Worm (Caenorhabditis elegans) whole organism, L3 larva: ENCODE data around the gene ucr-1.

Experiments used
- aly-2 ChIP-seq: fragments of 150-350 bp; optimal IDR thresholded peaks from 2 replicates; lab custom pipeline; 2014; ENCODE audit warnings: missing biosample characterization, missing genetic modification characterization
- ama-1 ChIP-seq: fragments of 150-350 bp; optimal IDR thresholded peaks from 2 replicates; lab custom pipeline; 2018
- ceh-82 ChIP-seq: fragments of 150-350 bp; optimal IDR thresholded peaks from 2 replicates; lab custom pipeline; 2014; ENCODE audit warnings: missing biosample characterization, missing genetic modification characterization
- daf-12 ChIP-seq: fragments of 150-350 bp; optimal IDR thresholded peaks from 2 replicates; lab custom pipeline; 2014; ENCODE audit warnings: missing biosample characterization, missing genetic modification reagents, missing genetic modification characterization
- egl-27 ChIP-seq: sonication (generic microtip); optimal IDR thresholded peaks from 4 replicates; lab custom pipeline; 2017; ENCODE audit warnings: missing biosample characterization, missing genetic modification reagents, missing genetic modification characterization
- egl-5 ChIP-seq: fragments of 150-350 bp; optimal IDR thresholded peaks from 2 replicates; lab custom pipeline; 2017; ENCODE audit warnings: missing biosample characterization, missing genetic modification reagents, missing genetic modification characterization, inconsistent platforms
- elt-1 ChIP-seq: fragments of 150-350 bp; optimal IDR thresholded peaks from 2 replicates; lab custom pipeline; 2014; ENCODE audit warnings: missing biosample characterization, missing genetic modification characterization
- elt-2 ChIP-seq: sonication (generic microtip); optimal IDR thresholded peaks from 2 replicates; lab custom pipeline; 2016; ENCODE audit warnings: missing genetic modification reagents, mild to moderate bottlenecking, missing genetic modification characterization, missing compliant biosample characterization
- eor-1 ChIP-seq, 2 experiments: fragments of 150-350 bp; optimal IDR thresholded peaks; 2 replicates each; lab custom pipeline; 2014 to 2018; ENCODE audit warnings: missing biosample characterization in 2 of 2, missing genetic modification characterization in 2 of 2
- fkh-10 ChIP-seq: sonication (generic microtip); optimal IDR thresholded peaks from 2 replicates; lab custom pipeline; 2017; ENCODE audit warnings: missing biosample characterization, missing genetic modification reagents, missing genetic modification characterization
- fkh-2 ChIP-seq: fragments of 150-350 bp; optimal IDR thresholded peaks from 2 replicates; lab custom pipeline; 2014; ENCODE audit warnings: missing biosample characterization, missing genetic modification reagents, missing genetic modification characterization
- hmg-11 ChIP-seq: sonication (generic microtip); optimal IDR thresholded peaks from 2 replicates; lab custom pipeline; 2016; ENCODE audit warnings: missing genetic modification characterization, missing compliant biosample characterization
- jun-1 ChIP-seq: fragments of 150-350 bp; optimal IDR thresholded peaks from 2 replicates; lab custom pipeline; 2014; ENCODE audit warnings: missing biosample characterization, missing genetic modification reagents, missing genetic modification characterization
- lin-15B ChIP-seq: fragments of 150-350 bp; optimal IDR thresholded peaks from 2 replicates; lab custom pipeline; 2014; ENCODE audit warnings: missing biosample characterization, missing genetic modification characterization
- lin-39 ChIP-seq: fragments of 150-350 bp; optimal IDR thresholded peaks from 2 replicates; lab custom pipeline; 2018; ENCODE audit warnings: missing biosample characterization, missing genetic modification reagents, missing genetic modification characterization
- lsy-12 ChIP-seq: sonication (generic microtip); optimal IDR thresholded peaks from 2 replicates; lab custom pipeline; 2016; ENCODE audit warnings: mild to moderate bottlenecking, missing genetic modification characterization, missing compliant biosample characterization
- mdl-1 ChIP-seq: fragments of 150-350 bp; optimal IDR thresholded peaks from 2 replicates; lab custom pipeline; 2014; ENCODE audit warnings: missing biosample characterization, missing genetic modification characterization
- nfya-1 ChIP-seq: sonication (generic microtip); optimal IDR thresholded peaks from 2 replicates; lab custom pipeline; 2017; ENCODE audit warnings: missing genetic modification characterization, mild to moderate bottlenecking, missing compliant biosample characterization, antibody characterized with exemption, moderate library complexity; ENCODE audit not compliant: insufficient read depth
- nhr-11 ChIP-seq: fragments of 150-350 bp; optimal IDR thresholded peaks from 2 replicates; lab custom pipeline; 2014; ENCODE audit warnings: missing biosample characterization, missing genetic modification characterization
- nhr-12 ChIP-seq: fragments of 150-350 bp; optimal IDR thresholded peaks from 2 replicates; lab custom pipeline; 2014; ENCODE audit warnings: missing biosample characterization, missing genetic modification characterization
- nhr-237 ChIP-seq: fragments of 150-350 bp; optimal IDR thresholded peaks from 2 replicates; lab custom pipeline; 2014; ENCODE audit warnings: missing biosample characterization, missing genetic modification characterization
- nhr-25 ChIP-seq: sonication (generic microtip); optimal IDR thresholded peaks from 2 replicates; lab custom pipeline; 2017; ENCODE audit warnings: missing biosample characterization, missing genetic modification characterization
- nhr-28 ChIP-seq: fragments of 150-350 bp; optimal IDR thresholded peaks from 2 replicates; lab custom pipeline; 2014; ENCODE audit warnings: missing biosample characterization, missing genetic modification characterization
- nhr-43 ChIP-seq: sonication (generic microtip); optimal IDR thresholded peaks from 2 replicates; lab custom pipeline; 2016; ENCODE audit warnings: mild to moderate bottlenecking, missing genetic modification characterization, missing compliant biosample characterization; ENCODE audit not compliant: poor library complexity, severe bottlenecking
- nhr-67 ChIP-seq: fragments of 150-350 bp; optimal IDR thresholded peaks from 2 replicates; lab custom pipeline; 2014; ENCODE audit warnings: missing biosample characterization, missing genetic modification characterization
- nhr-76 ChIP-seq: fragments of 150-350 bp; sonication (generic microtip); optimal IDR thresholded peaks from 5 replicates; lab custom pipeline; 2014; ENCODE audit warnings: missing biosample characterization, missing genetic modification characterization
- nhr-77 ChIP-seq: fragments of 150-350 bp; optimal IDR thresholded peaks from 2 replicates; lab custom pipeline; 2014; ENCODE audit warnings: missing biosample characterization, missing genetic modification characterization
- pha-4 ChIP-seq: fragments of 150-350 bp; optimal IDR thresholded peaks from 2 replicates; lab custom pipeline; 2014; ENCODE audit warnings: missing biosample characterization, missing genetic modification reagents, missing genetic modification characterization
- pqm-1 ChIP-seq: fragments of 150-350 bp; optimal IDR thresholded peaks from 2 replicates; lab custom pipeline; 2017; ENCODE audit warnings: missing biosample characterization, missing genetic modification characterization, inconsistent platforms
- sea-2 ChIP-seq: fragments of 150-350 bp; sonication (generic microtip); optimal IDR thresholded peaks from 4 replicates; lab custom pipeline; 2014; ENCODE audit warnings: missing biosample characterization, missing genetic modification reagents, missing genetic modification characterization
- skn-1 ChIP-seq: fragments of 150-350 bp; optimal IDR thresholded peaks from 2 replicates; lab custom pipeline; 2014; ENCODE audit warnings: missing biosample characterization, missing genetic modification characterization
- snpc-4 ChIP-seq: fragments of 150-350 bp; optimal IDR thresholded peaks from 2 replicates; lab custom pipeline; 2014; ENCODE audit warnings: missing biosample characterization, missing genetic modification characterization
- unc-39 ChIP-seq: sonication (generic microtip); optimal IDR thresholded peaks from 4 replicates; lab custom pipeline; 2017; ENCODE audit warnings: missing biosample characterization, missing genetic modification characterization
- unc-62 ChIP-seq: fragments of 150-350 bp; sonication (generic microtip); optimal IDR thresholded peaks from 4 replicates; lab custom pipeline; 2014; ENCODE audit warnings: missing biosample characterization, missing genetic modification reagents, missing genetic modification characterization
- ztf-11 ChIP-seq: fragments of 150-350 bp; optimal IDR thresholded peaks from 2 replicates; lab custom pipeline; 2014; ENCODE audit warnings: missing biosample characterization, missing genetic modification characterization

Gene ucr-1

DNA sequence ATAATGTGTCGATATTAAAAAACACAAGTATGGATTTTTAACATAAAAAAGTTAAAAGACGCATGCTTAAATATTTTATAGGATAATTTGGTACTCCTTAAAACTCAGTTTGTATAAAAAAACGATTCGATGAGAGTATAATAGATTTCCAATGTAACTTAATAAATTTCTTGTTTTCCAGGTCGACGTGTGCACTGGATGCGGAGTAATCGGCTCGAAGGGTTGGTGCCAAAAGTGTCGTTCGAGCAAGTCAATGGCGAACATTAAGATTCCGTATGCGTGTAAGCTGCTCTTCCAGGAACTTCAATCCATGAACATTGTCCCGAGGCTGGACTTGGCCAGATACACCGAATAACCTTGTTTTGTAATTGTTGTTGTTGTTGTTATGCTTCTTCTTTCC lies 27.6 kb upstream of the ucr-1 start:
- TF ChIP-seq nhr-77 (tag; lab: Kevin White, UChicago) (no peak), lsy-12 (no peak), snpc-4 (no peak), nfya-1 (tag; lab: Kevin White, UChicago) (no peak), egl-27 (no peak), nhr-12 (tag; lab: Kevin White, UChicago) (no peak), fkh-2 (no peak)

DNA sequence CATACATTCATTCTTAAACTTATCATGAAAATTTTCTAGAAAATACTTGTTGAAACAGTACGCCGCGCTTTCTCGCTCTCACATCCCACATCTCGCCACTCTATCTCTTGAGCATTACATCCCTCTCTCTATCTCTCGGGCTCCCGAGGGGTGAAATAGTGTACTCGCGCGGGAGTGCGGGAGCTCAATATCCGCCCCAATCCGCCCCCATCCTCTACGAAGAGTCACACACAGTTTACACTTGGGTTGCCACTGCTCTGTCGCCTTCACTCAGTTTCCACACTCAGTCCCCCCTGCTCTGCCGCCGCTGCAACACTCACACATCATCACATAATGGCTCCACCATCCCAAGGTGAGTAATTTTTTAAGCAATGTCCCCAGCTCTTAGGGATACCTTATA lies 27.1 kb upstream of the ucr-1 start, which contains the start of gene mlc-3:
Gene mlc-3, plus strand, starts transcription at position 227 of the 400 bp plus-strand sequence.
- no peak for TF ChIP-seq skn-1 (tag; lab: Kevin White, UChicago)
- TF ChIP-seq unc-39 (tag; lab: Kevin White, UChicago) = no peak
- TF ChIP-seq nhr-28 (tag; lab: Kevin White, UChicago) = no peak
- TF ChIP-seq nhr-25 = no peak
- TF ChIP-seq elt-1 (tag; lab: Kevin White, UChicago) = no peak
- TF ChIP-seq nhr-237 = no peak
- TF ChIP-seq ceh-82 (tag; lab: Kevin White, UChicago) = no peak
- TF ChIP-seq ztf-11 = no peak
- no peak for TF ChIP-seq ama-1 (lab: Kevin White, UChicago)
- TF ChIP-seq elt-2 (tag; lab: Kevin White, UChicago) = no peak
- TF ChIP-seq sea-2 (GFP tag; lab: Kevin White, UChicago) = no peak
- TF ChIP-seq nhr-77 (tag; lab: Kevin White, UChicago) = no peak
- no peak for TF ChIP-seq aly-2
- TF ChIP-seq pha-4 (tag; lab: Kevin White, UChicago) = no peak
- no peak for TF ChIP-seq lsy-12
- no peak for TF ChIP-seq unc-62 (GFP tag; lab: Kevin White, UChicago)
- no peak for TF ChIP-seq egl-27
- TF ChIP-seq, all 47 proteins: peak for 0

DNA sequence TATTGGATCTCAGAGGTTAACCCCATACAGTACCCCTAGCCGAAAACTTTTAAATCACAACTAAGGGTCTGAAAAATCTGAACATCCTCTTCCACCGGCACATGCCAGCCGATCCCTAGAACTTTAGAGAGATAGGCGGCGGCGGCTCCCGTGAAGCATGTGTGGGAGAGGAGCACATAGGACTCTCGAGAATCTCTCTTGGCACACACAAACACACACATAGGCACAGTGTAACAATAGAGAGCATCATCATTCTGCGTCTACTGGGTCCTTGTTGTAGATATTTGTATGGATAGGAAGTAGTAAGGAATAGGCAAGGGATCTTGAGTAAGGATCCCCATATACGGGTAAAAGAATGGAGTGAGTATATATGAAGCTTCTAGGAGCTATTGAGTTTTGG lies 26.2 kb upstream of the ucr-1 start:
- no peak for TF ChIP-seq nhr-25
- no peak for TF ChIP-seq hmg-11 (tag; lab: Kevin White, UChicago)
- TF ChIP-seq snpc-4 = no peak
- TF ChIP-seq nfya-1 (tag; lab: Kevin White, UChicago) = no peak
- no peak for TF ChIP-seq aly-2
- no peak for TF ChIP-seq eor-1 (tag; optimal IDR thresholded peaks at IDR 0.05; lab: Kevin White, UChicago)
- no peak for TF ChIP-seq nhr-77 (tag; lab: Kevin White, UChicago)

DNA sequence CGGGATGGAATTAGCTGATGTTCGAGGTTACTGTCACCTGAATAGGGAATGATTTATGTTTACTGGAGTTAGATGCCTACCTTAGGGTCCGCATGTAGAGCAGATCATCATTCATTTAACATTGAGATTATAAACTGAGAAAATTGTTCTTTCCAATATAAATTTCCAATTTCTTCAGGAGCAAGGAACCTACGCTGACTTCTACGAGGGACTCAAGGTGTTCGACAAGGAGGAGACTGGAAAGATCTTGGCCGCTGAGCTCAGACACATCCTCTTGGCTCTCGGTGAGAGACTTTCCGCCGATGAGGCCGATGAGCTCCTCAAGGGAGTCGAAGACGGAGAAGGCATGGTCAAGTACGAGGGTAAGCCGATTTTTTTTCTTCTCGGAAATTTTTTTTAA lies 25.4 kb upstream of the ucr-1 start:
- no peak for TF ChIP-seq ceh-82 (tag; lab: Kevin White, UChicago)
- no peak for TF ChIP-seq nhr-67 (tag; lab: Kevin White, UChicago)
- TF ChIP-seq pqm-1 (tag; lab: Kevin White, UChicago) = no peak
- TF ChIP-seq mdl-1 = no peak
- TF ChIP-seq nhr-77 (tag; lab: Kevin White, UChicago) = no peak
- TF ChIP-seq fkh-2 = no peak
- TF ChIP-seq elt-1 (tag; lab: Kevin White, UChicago) = no peak
- TF ChIP-seq nhr-12 (tag; lab: Kevin White, UChicago) = no peak
- no peak for TF ChIP-seq jun-1 (tag; lab: Kevin White, UChicago)
- TF ChIP-seq lin-39 (tag; lab: Kevin White, UChicago) = no peak
- no peak for TF ChIP-seq nhr-237
- TF ChIP-seq snpc-4 = no peak
- TF ChIP-seq lin-15B = no peak
- TF ChIP-seq egl-5 (tag; lab: Kevin White, UChicago) = no peak
- no peak for TF ChIP-seq nhr-43 (tag; lab: Kevin White, UChicago)
- no peak for TF ChIP-seq daf-12 (tag; lab: Kevin White, UChicago)

DNA sequence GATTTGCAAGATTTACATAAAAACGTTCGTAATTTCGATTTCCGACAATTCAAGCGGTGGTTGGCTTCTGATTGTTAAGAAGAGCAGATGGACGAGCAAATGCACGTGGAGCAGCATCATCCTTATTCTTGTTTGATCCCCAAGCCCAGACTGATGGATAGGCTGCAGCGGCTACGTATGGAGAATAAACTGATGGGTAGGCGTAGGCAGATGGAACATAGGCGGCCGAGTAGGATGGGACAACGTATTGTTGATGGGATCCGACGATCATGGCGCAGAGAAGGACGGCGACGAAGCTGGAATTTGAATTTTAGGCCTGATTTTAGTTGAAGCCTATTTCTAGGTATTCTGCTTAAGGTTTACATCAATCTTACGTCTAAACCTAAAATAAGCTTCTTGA lies 23.7 kb upstream of the ucr-1 start:
- TF ChIP-seq nhr-11 = no peak
- no peak for TF ChIP-seq lsy-12
- no peak for TF ChIP-seq fkh-10 (GFP tag; lab: Kevin White, UChicago)
- TF ChIP-seq nhr-76 (tag; lab: Kevin White, UChicago) = no peak
